Worm (Caenorhabditis elegans): ENCODE measurements around the gene fahd-1.
A peak's percentile ranks its signal among the peaks of the same experiment; 100 is the strongest.

The fahd-1 gene

ce11 chrIII:7865238-7865761 is 26.8 kb upstream of the fahd-1 start, which contains the start of gene slc-17.3:
slc-17.3 (minus strand) TSS chrIII:7865288.
- TF ChIP-seq nhr-28 (tag; optimal IDR thresholded peaks at IDR 0.05) = peak; percentile 44
- TF ChIP-seq lir-3 (tag; optimal IDR thresholded peaks at IDR 0.05) = no peak
- TF ChIP-seq lin-15B (tag; optimal IDR thresholded peaks at IDR 0.05) = no peak
- no peak for TF ChIP-seq F10B5.3 (tag; optimal IDR thresholded peaks at IDR 0.05)
- no peak for TF ChIP-seq daf-19 (GFP tag; conservative IDR thresholded peaks at IDR 0.05)
- TF ChIP-seq rbr-2 (tag; optimal IDR thresholded peaks at IDR 0.05) = no peak
- TF ChIP-seq nhr-77 (tag; optimal IDR thresholded peaks at IDR 0.05) = peak; percentile 16
- no peak for TF ChIP-seq ztf-7 (tag; optimal IDR thresholded peaks at IDR 0.05)
- TF ChIP-seq aha-1 (tag) = peak; percentile 31
- TF ChIP-seq lsy-2 (tag; optimal IDR thresholded peaks at IDR 0.05) = no peak
- TF ChIP-seq dve-1 (tag; optimal IDR thresholded peaks at IDR 0.05; ENCODE audit: insufficient read depth) = no peak
- TF ChIP-seq gei-8 (GFP tag; optimal IDR thresholded peaks at IDR 0.05) = no peak
- TF ChIP-seq ceh-82 (tag; optimal IDR thresholded peaks at IDR 0.05) = no peak
- TF ChIP-seq nhr-25 (tag; optimal IDR thresholded peaks at IDR 0.05; ENCODE audit: borderline replicate concordance, insufficient read depth) = no peak
- TF ChIP-seq mdl-1 (tag; optimal IDR thresholded peaks at IDR 0.05) = no peak
- no peak for TF ChIP-seq sdz-12 (GFP tag; optimal IDR thresholded peaks at IDR 0.05)
- TF ChIP-seq pqm-1 (tag; optimal IDR thresholded peaks at IDR 0.05) = peak; percentile 1
- no peak for TF ChIP-seq daf-16 (GFP tag; optimal IDR thresholded peaks at IDR 0.05)
- TF ChIP-seq daf-16 (tag; optimal IDR thresholded peaks at IDR 0.05) = no peak
- no peak for TF ChIP-seq lin-1 (GFP tag; IDR thresholded peaks at IDR 0.05)
- TF ChIP-seq R02D3.7 (tag; optimal IDR thresholded peaks at IDR 0.05) = no peak

- no peak for TF ChIP-seq spr-3 (GFP tag; optimal IDR thresholded peaks at IDR 0.05)
Measured at ce11 chrIII:7866189-7866588, 25.9 kb upstream of the fahd-1 start, which contains the start of gene cup-4. cup-4 (plus strand) TSS chrIII:7866489.

- TF ChIP-seq hlh-30 (tag; optimal IDR thresholded peaks at IDR 0.05; ENCODE audit: insufficient read depth) = peak; percentile 24
- peak; percentile 48 for TF ChIP-seq nhr-28 (tag; optimal IDR thresholded peaks at IDR 0.05)
- no peak for TF ChIP-seq unc-39 (tag; optimal IDR thresholded peaks at IDR 0.05)
- peak in 1 of 2 experiments; percentile 56 for TF ChIP-seq unc-62 (GFP tag; optimal IDR thresholded peaks at IDR 0.05 in 1 of 2)
- TF ChIP-seq unc-62 (tag; optimal IDR thresholded peaks at IDR 0.05) = no peak
- TF ChIP-seq mdl-1 (tag; optimal IDR thresholded peaks at IDR 0.05) = peak in 1 of 2 experiments; percentile 23
Measured at ce11 chrIII:7872776-7873175, 19.3 kb upstream of the fahd-1 start.

ce11 chrIII:7873481-7873880 is 18.6 kb upstream of the fahd-1 start, which contains the start of gene tyr-1:
tyr-1 (plus strand) TSS chrIII:7873781.
- no peak for TF ChIP-seq nhr-25 (tag; optimal IDR thresholded peaks at IDR 0.05; ENCODE audit: borderline replicate concordance, insufficient read depth)
- no peak for TF ChIP-seq zfp-2 (tag; optimal IDR thresholded peaks at IDR 0.05)
- TF ChIP-seq tra-1 (GFP tag; IDR thresholded peaks at IDR 0.05) = no peak
- TF ChIP-seq Y75B8A.6 (GFP tag; IDR thresholded peaks at IDR 0.05) = no peak
- TF ChIP-seq lin-39 (tag; optimal IDR thresholded peaks at IDR 0.05) = no peak
- no peak for TF ChIP-seq lin-38 (GFP tag; IDR thresholded peaks at IDR 0.05)
- no peak for TF ChIP-seq D1046.2 (GFP tag; IDR thresholded peaks at IDR 0.05)
- TF ChIP-seq daf-19 (GFP tag; conservative IDR thresholded peaks at IDR 0.05) = no peak
- TF ChIP-seq mdl-1 (tag; optimal IDR thresholded peaks at IDR 0.05) = no peak
- no peak for TF ChIP-seq T20F7.1 (GFP tag; optimal IDR thresholded peaks at IDR 0.05)
- TF ChIP-seq ama-1 (optimal IDR thresholded peaks at IDR 0.05) = no peak

- no peak for TF ChIP-seq nhr-48 (tag; optimal IDR thresholded peaks at IDR 0.05)
- no peak for TF ChIP-seq skn-1 (tag; optimal IDR thresholded peaks at IDR 0.05)
- TF ChIP-seq mdt-29 (GFP tag; IDR thresholded peaks at IDR 0.05) = no peak
- TF ChIP-seq mes-2 (tag; optimal IDR thresholded peaks at IDR 0.05; ENCODE audit: poor library complexity, severe bottlenecking) = no peak
- no peak for TF ChIP-seq dpl-1 (GFP tag; optimal IDR thresholded peaks at IDR 0.05)
- TF ChIP-seq unc-62 (GFP tag; optimal IDR thresholded peaks at IDR 0.05 in 1 of 2) = peak in 1 of 2 experiments; percentile 93
- no peak for TF ChIP-seq unc-62 (tag; optimal IDR thresholded peaks at IDR 0.05)
- TF ChIP-seq lsy-2 (tag; optimal IDR thresholded peaks at IDR 0.05) = no peak
- no peak for TF ChIP-seq lin-38 (GFP tag; IDR thresholded peaks at IDR 0.05)
Measured at ce11 chrIII:7877090-7877489, 15.0 kb upstream of the fahd-1 start.

All from whole organism, L4 larva.